Fruit fly (Drosophila melanogaster): ENCODE data around the gene CG43057.

DNA sequence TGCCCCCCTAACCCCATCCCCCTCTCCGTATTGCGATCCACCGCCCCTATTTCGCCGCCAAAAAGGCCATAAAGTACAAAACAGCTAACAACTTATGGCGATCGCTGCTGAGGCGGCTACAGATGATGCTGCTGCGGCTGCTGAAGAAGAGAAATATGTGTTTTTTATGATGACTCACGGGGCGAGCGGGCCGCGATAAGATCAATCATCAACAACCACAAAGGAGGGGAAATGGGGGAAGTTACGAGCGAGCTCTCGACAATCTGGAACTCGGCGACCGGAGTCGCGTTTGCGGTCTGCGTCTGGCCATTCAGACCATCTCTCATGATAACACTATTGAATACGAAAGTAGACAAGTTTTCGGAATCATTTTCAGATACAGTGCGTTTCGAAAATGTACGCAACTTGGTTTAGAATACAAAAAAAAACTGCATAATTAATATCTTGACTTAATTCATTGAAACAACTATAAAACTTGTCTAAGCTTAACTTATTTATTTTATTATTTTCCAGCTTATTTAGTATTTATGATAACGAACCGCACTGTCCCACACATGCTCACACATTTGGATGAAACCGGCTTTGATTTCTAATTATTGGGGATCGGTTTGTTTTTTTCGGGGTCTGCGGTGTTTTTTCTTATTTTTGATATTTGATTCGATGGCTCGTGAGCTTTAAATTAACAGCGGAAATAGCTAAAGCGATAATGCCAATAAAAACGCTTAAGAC, 48.5 kb upstream of the CG43057 start:
- TF ChIP-seq CG8478 (optimal IDR thresholded peaks at IDR 0.05) (no peak), CTCF (optimal IDR thresholded peaks at IDR 0.05) (no peak)

Data from S2 (cell line).